Worm (Caenorhabditis elegans): ENCODE data around the gene rgs-1.
"Not testable (repeated sequence)": the region's sequence is repeated elsewhere in the genome, so short reads cannot be mapped to it uniquely, and the experiment has no call there.

DNA sequence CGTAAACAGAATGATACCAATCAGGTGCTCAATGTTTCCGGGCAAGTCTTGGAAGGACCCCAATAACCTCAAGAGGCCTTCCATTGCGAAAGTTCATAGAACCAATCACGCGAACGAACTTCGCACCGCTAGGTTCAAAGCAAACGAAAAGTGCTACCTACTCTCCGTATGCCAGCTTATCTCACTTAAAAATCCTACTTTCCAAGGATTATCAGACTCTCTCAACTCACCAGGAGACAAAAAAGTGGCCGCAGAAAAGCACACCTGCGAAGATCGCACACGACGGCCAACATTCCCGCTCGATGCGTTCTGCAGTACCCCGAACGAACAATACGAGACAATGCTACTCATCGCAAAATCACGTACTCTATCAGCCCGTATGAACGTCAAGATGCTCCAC is 37.0 kb upstream of the rgs-1 start, which contains the start of gene T16G12.12:
- not testable (repeated sequence) for TF ChIP-seq blmp-1 (tag; optimal IDR thresholded peaks at IDR 0.05; ENCODE audit: insufficient read depth); nhr-12 (tag; optimal IDR thresholded peaks at IDR 0.05); elt-3 (tag; optimal IDR thresholded peaks at IDR 0.05); lin-13 (GFP tag; optimal IDR thresholded peaks at IDR 0.05); ztf-1 (GFP tag; conservative IDR thresholded peaks at IDR 0.05); snpc-4 (tag; optimal IDR thresholded peaks at IDR 0.05); aly-2 (tag; optimal IDR thresholded peaks at IDR 0.05); elt-1 (tag; optimal IDR thresholded peaks at IDR 0.05)

All from whole organism, L2 larva.